Fruit fly (Drosophila melanogaster) whole organism, embryonic: ENCODE results near the gene CG14043.

Experiments used
- Bgb ChIP-seq: fragments of 200-800 bp; sonication (Bioruptor generic); IDR thresholded peaks from 2 replicates; pipeline ENCODE4 v1.3.6; 2022; ENCODE audit warnings: missing biosample characterization, missing genetic modification characterization; ENCODE audit not compliant: partially characterized antibody
- CG10321 ChIP-seq: fragments of 200-800 bp; sonication (Bioruptor generic); IDR thresholded peaks from 2 replicates; pipeline ENCODE4 v1.3.6; 2022; ENCODE audit warnings: missing biosample characterization, missing genetic modification characterization
- CG10431 ChIP-seq: fragments of 200-800 bp; sonication (Bioruptor generic); optimal IDR thresholded peaks from 3 replicates; lab custom pipeline; 2018; ENCODE audit warnings: missing biosample characterization, mild to moderate bottlenecking, missing genetic modification characterization
- CG10654 ChIP-seq: fragments of 200-800 bp; sonication (Bioruptor generic); optimal IDR thresholded peaks from 2 replicates; lab custom pipeline; 2016; ENCODE audit warnings: missing biosample characterization, missing genetic modification characterization
- CG10979 ChIP-seq: fragments of 200-800 bp; sonication (Bioruptor generic); optimal IDR thresholded peaks from 2 replicates; lab custom pipeline; 2018; ENCODE audit warnings: missing biosample characterization, mild to moderate bottlenecking, missing genetic modification characterization, moderate library complexity
- CG11247 ChIP-seq: fragments of 200-800 bp; sonication (Bioruptor generic); IDR thresholded peaks from 2 replicates; pipeline ENCODE4 v1.3.6; 2022; ENCODE audit warnings: missing biosample characterization, missing genetic modification characterization
- CG12104 ChIP-seq: fragments of 200-800 bp; sonication (Bioruptor generic); optimal IDR thresholded peaks from 3 replicates; lab custom pipeline; 2016; ENCODE audit warnings: missing biosample characterization, missing genetic modification characterization
- CG12236 ChIP-seq: fragments of 200-800 bp; sonication (Bioruptor generic); optimal IDR thresholded peaks from 2 replicates; lab custom pipeline; 2016; ENCODE audit warnings: missing biosample characterization, missing genetic modification characterization
- CG12659 ChIP-seq: fragments of 200-800 bp; sonication (Bioruptor generic); optimal IDR thresholded peaks from 3 replicates; lab custom pipeline; 2017; ENCODE audit warnings: mild to moderate bottlenecking, missing biosample characterization, missing genetic modification reagents, missing genetic modification characterization
- CG14965 ChIP-seq: fragments of 200-800 bp; sonication (Bioruptor generic); optimal IDR thresholded peaks from 2 replicates; lab custom pipeline; 2016; ENCODE audit warnings: missing biosample characterization, missing genetic modification characterization, borderline replicate concordance
- CG1603 ChIP-seq: fragments of 200-800 bp; sonication (Bioruptor generic); optimal IDR thresholded peaks from 2 replicates; lab custom pipeline; 2019; ENCODE audit warnings: missing biosample characterization, mild to moderate bottlenecking, missing genetic modification characterization, moderate library complexity
- CG17385 ChIP-seq: fragments of 200-800 bp; sonication (Bioruptor generic); optimal IDR thresholded peaks from 3 replicates; lab custom pipeline; 2018; ENCODE audit warnings: missing biosample characterization, mild to moderate bottlenecking, missing genetic modification characterization
- CG17568 ChIP-seq: fragments of 200-800 bp; sonication (Bioruptor generic); optimal IDR thresholded peaks from 2 replicates; lab custom pipeline; 2018; ENCODE audit warnings: missing biosample characterization, mild to moderate bottlenecking, missing genetic modification characterization, moderate library complexity
- CG1792 ChIP-seq: fragments of 200-800 bp; sonication (Bioruptor generic); optimal IDR thresholded peaks from 2 replicates; lab custom pipeline; 2016; ENCODE audit warnings: missing biosample characterization, missing genetic modification characterization
- CG2678 ChIP-seq: fragments of 200-800 bp; sonication (Bioruptor generic); optimal IDR thresholded peaks from 3 replicates; lab custom pipeline; 2019; ENCODE audit warnings: missing biosample characterization, mild to moderate bottlenecking, missing genetic modification characterization, moderate library complexity
- CG30403 ChIP-seq: fragments of 200-800 bp; sonication (Bioruptor generic); optimal IDR thresholded peaks from 3 replicates; lab custom pipeline; 2016; ENCODE audit warnings: missing biosample characterization, missing genetic modification characterization
- CG31441 ChIP-seq: fragments of 200-800 bp; sonication (Bioruptor generic); IDR thresholded peaks from 2 replicates; pipeline ENCODE4 v1.3.6; 2022; ENCODE audit warnings: missing biosample characterization, missing genetic modification characterization
- CG33213 ChIP-seq: fragments of 200-800 bp; sonication (Bioruptor generic); optimal IDR thresholded peaks from 3 replicates; lab custom pipeline; 2016; ENCODE audit warnings: missing biosample characterization, missing genetic modification characterization
- CG4360 ChIP-seq: fragments of 200-800 bp; sonication (Bioruptor generic); IDR thresholded peaks from 2 replicates; pipeline ENCODE4 v1.3.6; 2022; ENCODE audit warnings: missing biosample characterization, missing genetic modification characterization
- CG5245 ChIP-seq: fragments of 200-800 bp; sonication (Bioruptor generic); optimal IDR thresholded peaks from 3 replicates; lab custom pipeline; 2016; ENCODE audit warnings: missing biosample characterization, missing genetic modification characterization
- CG7357 ChIP-seq: fragments of 200-800 bp; sonication (Bioruptor generic); IDR thresholded peaks from 3 replicates; pipeline ENCODE4 v1.3.6; 2022; ENCODE audit warnings: missing biosample characterization, missing genetic modification characterization
- CG7963 ChIP-seq: fragments of 200-800 bp; sonication (Bioruptor generic); IDR thresholded peaks from 3 replicates; pipeline ENCODE4 v1.3.6; 2022; ENCODE audit warnings: missing biosample characterization, missing genetic modification characterization; ENCODE audit not compliant: partially characterized antibody
- CG8089 ChIP-seq: fragments of 200-800 bp; sonication (Bioruptor generic); optimal IDR thresholded peaks from 3 replicates; lab custom pipeline; 2016; ENCODE audit warnings: missing biosample characterization, missing genetic modification characterization
- Dad ChIP-seq: fragments of 200-800 bp; sonication (Bioruptor generic); optimal IDR thresholded peaks from 3 replicates; lab custom pipeline; 2016; ENCODE audit warnings: missing biosample characterization, missing genetic modification characterization
- Deaf1 ChIP-seq: fragments of 200-800 bp; optimal IDR thresholded peaks from 3 replicates; lab custom pipeline; 2019; ENCODE audit warnings: missing biosample characterization, mild to moderate bottlenecking, missing genetic modification characterization, moderate library complexity
- H2.0 ChIP-seq: fragments of 200-800 bp; sonication (Bioruptor generic); IDR thresholded peaks from 2 replicates; pipeline ENCODE4 v1.3.6; 2022; ENCODE audit warnings: missing biosample characterization, missing genetic modification characterization
- HLHmδ ChIP-seq: fragments of 200-800 bp; sonication (Bioruptor generic); optimal IDR thresholded peaks from 2 replicates; lab custom pipeline; 2018; ENCODE audit warnings: missing biosample characterization, mild to moderate bottlenecking, missing genetic modification characterization, moderate library complexity
- Hmr ChIP-seq: fragments of 200-800 bp; sonication (Bioruptor generic); optimal IDR thresholded peaks from 3 replicates; lab custom pipeline; 2017; ENCODE audit warnings: mild to moderate bottlenecking, missing biosample characterization, missing genetic modification reagents, missing genetic modification characterization
- Kr ChIP-seq: fragments of 200-800 bp; sonication (Bioruptor generic); optimal IDR thresholded peaks from 2 replicates; lab custom pipeline; 2017; ENCODE audit warnings: missing biosample characterization, mild to moderate bottlenecking, missing genetic modification characterization
- NfI ChIP-seq: fragments of 200-800 bp; sonication (Bioruptor generic); optimal IDR thresholded peaks from 3 replicates; lab custom pipeline; 2018; ENCODE audit warnings: missing biosample characterization, mild to moderate bottlenecking, missing genetic modification characterization, moderate library complexity
- Ravus ChIP-seq: fragments of 200-800 bp; sonication (Bioruptor generic); IDR thresholded peaks from 2 replicates; pipeline ENCODE4 v1.3.6; 2022; ENCODE audit warnings: missing biosample characterization, missing genetic modification characterization
- TFAM ChIP-seq: fragments of 200-800 bp; sonication (Bioruptor generic); optimal IDR thresholded peaks from 2 replicates; lab custom pipeline; 2017; ENCODE audit warnings: missing biosample characterization, missing genetic modification characterization, inconsistent platforms
- ap ChIP-seq: fragments of 200-800 bp; sonication (Bioruptor generic); IDR thresholded peaks from 2 replicates; pipeline ENCODE4 v1.3.6; 2022; ENCODE audit warnings: missing biosample characterization, missing genetic modification characterization
- ato ChIP-seq: fragments of 200-800 bp; sonication (Bioruptor generic); IDR thresholded peaks from 2 replicates; pipeline ENCODE4 v1.3.6; 2022; ENCODE audit warnings: missing biosample characterization, missing genetic modification characterization; ENCODE audit not compliant: partially characterized antibody
- corto ChIP-seq: fragments of 200-800 bp; sonication (Bioruptor generic); optimal IDR thresholded peaks from 2 replicates; lab custom pipeline; 2016; ENCODE audit warnings: missing biosample characterization, mild to moderate bottlenecking, missing genetic modification characterization, moderate library complexity
- fd64A ChIP-seq: fragments of 200-800 bp; sonication (Bioruptor generic); optimal IDR thresholded peaks from 3 replicates; lab custom pipeline; 2018; ENCODE audit warnings: missing biosample characterization, mild to moderate bottlenecking, missing genetic modification characterization
- hth ChIP-seq: fragments of >200 bp; optimal IDR thresholded peaks from 2 replicates; lab custom pipeline; 2017; ENCODE audit warnings: inconsistent platforms
- ind ChIP-seq: fragments of 200-800 bp; sonication (Bioruptor generic); optimal IDR thresholded peaks from 3 replicates; lab custom pipeline; 2016; ENCODE audit warnings: missing biosample characterization, missing genetic modification characterization
- inv ChIP-seq: fragments of 200-800 bp; sonication (Bioruptor generic); IDR thresholded peaks from 2 replicates; pipeline ENCODE4 v1.3.6; 2022; ENCODE audit warnings: missing biosample characterization, missing genetic modification characterization; ENCODE audit not compliant: partially characterized antibody
- kah ChIP-seq: fragments of 200-800 bp; sonication (Bioruptor generic); optimal IDR thresholded peaks from 2 replicates; lab custom pipeline; 2018; ENCODE audit warnings: missing biosample characterization, mild to moderate bottlenecking, missing genetic modification characterization
- mld ChIP-seq: fragments of 200-800 bp; sonication (Bioruptor generic); IDR thresholded peaks from 3 replicates; pipeline ENCODE4 v1.3.6; 2022; ENCODE audit warnings: missing biosample characterization, missing genetic modification characterization; ENCODE audit not compliant: partially characterized antibody
- nerfin-1 ChIP-seq: fragments of 200-800 bp; sonication (Bioruptor generic); optimal IDR thresholded peaks from 3 replicates; lab custom pipeline; 2019; ENCODE audit warnings: missing biosample characterization, mild to moderate bottlenecking, missing genetic modification characterization, moderate library complexity
- psq ChIP-seq: fragments of 200-800 bp; sonication (Bioruptor generic); optimal IDR thresholded peaks from 2 replicates; lab custom pipeline; 2017; ENCODE audit warnings: missing biosample characterization, missing genetic modification characterization
- sens-2 ChIP-seq: fragments of 200-800 bp; sonication (Bioruptor generic); IDR thresholded peaks from 2 replicates; pipeline ENCODE4 v1.3.6; 2022; ENCODE audit warnings: missing biosample characterization, missing genetic modification characterization
- seq ChIP-seq: fragments of 200-800 bp; sonication (Bioruptor generic); IDR thresholded peaks from 2 replicates; pipeline ENCODE4 v1.3.6; 2022; ENCODE audit warnings: missing biosample characterization, missing genetic modification characterization
- slp2 ChIP-seq: fragments of 200-800 bp; sonication (Bioruptor generic); optimal IDR thresholded peaks from 2 replicates; lab custom pipeline; 2016; ENCODE audit warnings: missing biosample characterization, missing genetic modification characterization
- stc ChIP-seq: fragments of 200-800 bp; sonication (Bioruptor generic); IDR thresholded peaks from 2 replicates; pipeline ENCODE4 v1.3.6; 2022; ENCODE audit warnings: missing biosample characterization, missing genetic modification characterization
- tx ChIP-seq: fragments of 200-800 bp; sonication (Bioruptor generic); optimal IDR thresholded peaks from 2 replicates; lab custom pipeline; 2016; ENCODE audit warnings: missing biosample characterization, missing genetic modification characterization
- vvl ChIP-seq: fragments of 200-800 bp; sonication (Bioruptor generic); IDR thresholded peaks from 2 replicates; pipeline ENCODE4 v1.3.6; 2022; ENCODE audit warnings: missing biosample characterization, missing genetic modification characterization

CG14043 gene

dm6 chr2L:4997401-4998259 lies 26.1 kb downstream of the CG14043 start (continued):
- TF ChIP-seq ap (GFP tag; lab: Robert Waterston, UW) (peak; percentile 99), HLHmδ (GFP tag; lab: Kevin White, UChicago) (peak; percentile 12), Kr (GFP tag; lab: Kevin White, UChicago) (peak; percentile 87), seq (GFP tag; lab: Robert Waterston, UW) (peak; percentile 99), CG7963 (GFP tag; lab: Robert Waterston, UW) (peak; percentile 70), mld (0 out of 3 replicates have a peak, but pooled peaks have one; percentile 25), Deaf1 (tag; lab: Kevin White, UChicago) (peak; percentile 98), sens-2 (GFP tag; lab: Robert Waterston, UW) (peak; percentile 99), stc (GFP tag; lab: Robert Waterston, UW) (peak; percentile 99), CG31441 (peak; percentile 99), Dad (peak; percentile 99), nerfin-1 (tag; lab: Kevin White, UChicago) (peak; percentile 97), inv (GFP tag; lab: Robert Waterston, UW) (peak; percentile 62), tx (peak; percentile 99), CG1603 (tag; lab: Kevin White, UChicago) (peak; percentile 99), H2.0 (GFP tag; lab: Robert Waterston, UW) (peak; percentile 99), ind (GFP tag; lab: Kevin White, UChicago) (peak; percentile 99), CG33213 (GFP tag; lab: Kevin White, UChicago) (peak; percentile 99), ato (GFP tag; lab: Robert Waterston, UW) (peak; percentile 44; the same call in 1 of the 2 replicates), CG10431 (GFP tag; lab: Kevin White, UChicago) (peak; percentile 97), CG11247 (GFP tag; lab: Robert Waterston, UW) (peak; percentile 99), hth (lab: Kevin White, UChicago) (no peak), CG8089 (GFP tag; lab: Kevin White, UChicago) (peak; percentile 99), TFAM (GFP tag; lab: Kevin White, UChicago) (peak; percentile 94), fd64A (GFP tag; lab: Kevin White, UChicago) (peak; percentile 98), CG10979 (peak; percentile 99), vvl (GFP tag; lab: Robert Waterston, UW) (peak; percentile 100), slp2 (GFP tag; lab: Kevin White, UChicago) (peak; percentile 99), Bgb (GFP tag; lab: Robert Waterston, UW) (peak; percentile 59), CG5245 (GFP tag; lab: Kevin White, UChicago) (peak; percentile 99), CG12104 (GFP tag; lab: Kevin White, UChicago) (peak; percentile 98), CG4360 (GFP tag; lab: Robert Waterston, UW) (peak; percentile 92), CG12236 (GFP tag; lab: Kevin White, UChicago) (peak; percentile 98), CG17568 (peak; percentile 97), CG1792 (GFP tag; lab: Kevin White, UChicago) (peak; percentile 99), CG2678 (tag; lab: Kevin White, UChicago) (peak; percentile 99), psq (GFP tag; lab: Kevin White, UChicago) (peak; percentile 95), Hmr (GFP tag; lab: Kevin White, UChicago) (peak; percentile 98), CG30403 (peak; percentile 99), CG10321 (peak; percentile 92), Ravus (GFP tag; lab: Robert Waterston, UW) (peak; percentile 98), corto (peak; percentile 95), kah (peak; percentile 97), NfI (GFP tag; lab: Kevin White, UChicago) (peak; percentile 99), CG10654 (peak; percentile 99), CG17385 (GFP tag; lab: Kevin White, UChicago) (peak; percentile 96), CG7357 (GFP tag; lab: Robert Waterston, UW) (peak; percentile 96), CG14965 (GFP tag; lab: Kevin White, UChicago) (peak; percentile 92), CG12659 (GFP tag; lab: Kevin White, UChicago) (peak; percentile 99)
